Worm (Caenorhabditis elegans) whole organism, late embryonic: Measurements from ENCODE around the gene set-16.

ENCODE experiments used
- ama-1 ChIP-seq: fragments of 150-350 bp; optimal IDR thresholded peaks from 2 replicates; lab custom pipeline; 2014
- hlh-30 ChIP-seq: sonication (generic microtip); optimal IDR thresholded peaks from 2 replicates; lab custom pipeline; 2017; ENCODE audit warnings: antibody characterized with exemption, missing genetic modification characterization, missing compliant biosample characterization; ENCODE audit not compliant: insufficient read depth
- hlh-6 ChIP-seq: sonication (generic microtip); optimal IDR thresholded peaks from 2 replicates; lab custom pipeline; 2016; ENCODE audit warnings: missing genotype, missing genetic modification characterization, missing compliant biosample characterization
- nhr-232 ChIP-seq: sonication (generic microtip); optimal IDR thresholded peaks from 2 replicates; lab custom pipeline; 2016; ENCODE audit warnings: missing genetic modification characterization, missing compliant biosample characterization
- pha-4 ChIP-seq: fragments of 150-350 bp; optimal IDR thresholded peaks from 2 replicates; lab custom pipeline; 2018; ENCODE audit warnings: missing biosample characterization, missing genetic modification reagents, missing genetic modification characterization
- unc-86 ChIP-seq: sonication (generic microtip); optimal IDR thresholded peaks from 2 replicates; lab custom pipeline; 2016; ENCODE audit warnings: missing genetic modification characterization, missing compliant biosample characterization
- zip-5 ChIP-seq: sonication (generic microtip); optimal IDR thresholded peaks from 2 replicates; lab custom pipeline; 2016; ENCODE audit warnings: missing genetic modification characterization, missing compliant biosample characterization

DNA sequence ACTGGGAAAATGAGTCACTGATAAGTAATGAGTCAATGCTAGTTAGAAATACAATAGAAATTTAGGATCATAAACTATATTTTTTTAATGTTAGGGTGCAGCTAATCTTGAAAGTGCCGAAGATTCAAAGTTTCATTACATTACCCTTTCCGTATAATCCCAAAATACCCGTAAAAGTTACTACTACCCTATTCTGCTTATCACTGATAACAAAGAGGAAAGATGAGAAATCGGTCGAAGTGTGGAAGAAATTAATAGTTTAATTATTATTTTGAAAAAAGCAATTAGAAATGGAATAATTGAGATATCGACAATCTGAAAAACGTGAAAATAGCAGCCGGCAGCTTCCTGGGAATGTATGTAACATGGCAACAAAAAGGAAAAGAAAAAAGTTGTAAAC lies 36.9 kb upstream of the set-16 start:
- no peak for TF ChIP-seq pha-4 (tag; lab: Kevin White, UChicago)
- TF ChIP-seq unc-86: no peak
- no peak for TF ChIP-seq ama-1
- no peak for TF ChIP-seq hlh-30 (tag; lab: Kevin White, UChicago)
- TF ChIP-seq nhr-232 (tag; lab: Kevin White, UChicago): no peak
- TF ChIP-seq hlh-6 (tag; lab: Kevin White, UChicago): no peak
- TF ChIP-seq zip-5 (tag; lab: Kevin White, UChicago): no peak
